Worm (Caenorhabditis elegans) whole organism, midembryonic: ENCODE measurements around the gene K02F3.2.

Experiments used
- T22C8.4 ChIP-seq: fragments of 200-800 bp; sonication (Bioruptor generic); IDR thresholded peaks from 2 replicates; pipeline ENCODE4 v1.3.6; 2022; ENCODE audit warnings: missing genetic modification characterization, missing compliant biosample characterization
- cog-1 ChIP-seq: sonication (generic microtip); optimal IDR thresholded peaks from 2 replicates; lab custom pipeline; 2016; ENCODE audit warnings: missing genetic modification characterization, missing compliant biosample characterization
- flt-1 ChIP-seq: fragments of 200-800 bp; sonication (Bioruptor generic); IDR thresholded peaks from 2 replicates; pipeline ENCODE4 v1.3.6; 2022; ENCODE audit warnings: missing genetic modification characterization, missing compliant biosample characterization
- klf-2 ChIP-seq: fragments of 200-800 bp; sonication (Bioruptor generic); conservative IDR thresholded peaks from 2 replicates; pipeline ENCODE4 v1.3.6; 2022; ENCODE audit warnings: missing genetic modification reagents, missing genetic modification characterization, missing compliant biosample characterization
- med-1 ChIP-seq: sonication (generic microtip); optimal IDR thresholded peaks from 2 replicates; lab custom pipeline; 2017; ENCODE audit warnings: missing genetic modification characterization, mild to moderate bottlenecking, missing compliant biosample characterization, antibody characterized with exemption, missing genetic modification reagents; ENCODE audit not compliant: insufficient read depth
- ref-1 ChIP-seq: fragments of 200-800 bp; sonication (Bioruptor generic); conservative IDR thresholded peaks from 2 replicates; pipeline ENCODE4 v1.3.6; 2022; ENCODE audit warnings: missing genetic modification reagents, missing genetic modification characterization, missing compliant biosample characterization
- tab-1 ChIP-seq: fragments of 200-800 bp; sonication (Bioruptor generic); IDR thresholded peaks from 2 replicates; pipeline ENCODE4 v1.3.6; 2022; ENCODE audit warnings: missing genetic modification characterization, missing compliant biosample characterization
- ztf-23 ChIP-seq: fragments of 200-800 bp; sonication (Bioruptor generic); IDR thresholded peaks from 2 replicates; pipeline ENCODE4 v1.3.6; 2022; ENCODE audit warnings: missing genetic modification reagents, missing genetic modification characterization, missing compliant biosample characterization
- ztf-29 ChIP-seq: fragments of 200-800 bp; sonication (Bioruptor generic); IDR thresholded peaks from 2 replicates; pipeline ENCODE4 v1.3.6; 2022; ENCODE audit warnings: missing genetic modification reagents, missing genetic modification characterization, missing compliant biosample characterization

K02F3.2 gene

DNA sequence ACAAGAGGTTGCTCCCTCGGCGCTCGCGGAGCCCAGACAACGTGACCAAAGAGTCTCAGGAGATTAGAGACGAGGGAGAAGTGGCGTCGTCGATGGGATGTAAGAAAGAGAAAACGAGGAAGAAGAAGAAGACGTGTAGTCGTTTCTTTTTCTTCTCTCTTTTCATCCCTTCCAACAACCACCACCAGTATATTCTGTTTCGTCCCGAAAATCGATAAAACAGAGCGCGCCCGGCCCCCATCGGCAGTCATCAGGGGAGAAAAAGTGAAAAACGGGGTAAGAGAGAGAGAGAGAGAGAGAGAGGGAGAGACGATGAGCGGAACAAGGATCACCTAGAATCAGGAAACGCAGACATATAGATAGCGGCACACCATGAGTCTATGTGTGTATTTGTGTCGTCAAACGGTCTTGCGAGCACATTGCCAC, 42.2 kb downstream of the K02F3.2 start:
- TF ChIP-seq ztf-23 (GFP tag; lab: Robert Waterston, UW) = no peak
- 0 out of 2 replicates have a peak, but pooled peaks have one; percentile 34 for TF ChIP-seq flt-1 (GFP tag; lab: Robert Waterston, UW)
- TF ChIP-seq ref-1 = no peak
- no peak for TF ChIP-seq tab-1 (GFP tag; lab: Robert Waterston, UW)
- TF ChIP-seq med-1 (GFP tag; lab: Kevin White, UChicago) = no peak
- TF ChIP-seq T22C8.4 (GFP tag; lab: Robert Waterston, UW) = peak; percentile 90
- peak; percentile 75 for TF ChIP-seq cog-1 (tag; lab: Kevin White, UChicago)
- TF ChIP-seq klf-2 (GFP tag; lab: Robert Waterston, UW) = no peak

- TF ChIP-seq med-1 (GFP tag; lab: Kevin White, UChicago) (no peak), flt-1 (GFP tag; lab: Robert Waterston, UW) (no peak), cog-1 (tag; lab: Kevin White, UChicago) (no peak), tab-1 (GFP tag; lab: Robert Waterston, UW) (no peak), klf-2 (GFP tag; lab: Robert Waterston, UW) (no peak), ztf-23 (GFP tag; lab: Robert Waterston, UW) (no peak), ref-1 (no peak), ztf-29 (GFP tag; lab: Robert Waterston, UW) (no peak), T22C8.4 (GFP tag; lab: Robert Waterston, UW) (no peak)
Measured at ce11 chrIII:888983-889549, 43.4 kb downstream of the K02F3.2 start.

- TF ChIP-seq cog-1 (tag; lab: Kevin White, UChicago) (no peak), T22C8.4 (GFP tag; lab: Robert Waterston, UW) (no peak), ztf-29 (GFP tag; lab: Robert Waterston, UW) (no peak), klf-2 (GFP tag; lab: Robert Waterston, UW) (no peak)
Measured at ce11 chrIII:891014-891413, 45.4 kb downstream of the K02F3.2 start, which contains the start of gene T24C4.10. Gene T24C4.10 (minus strand): TSS chrIII:891243.

ce11 chrIII:895525-895924, 49.9 kb downstream of the K02F3.2 start, which contains the start of the genes ztf-18 and F23H11.2:
Gene ztf-18 (minus strand): TSS chrIII:895712.
Gene F23H11.2 (plus strand): TSS chrIII:895747.
- no peak for TF ChIP-seq klf-2 (GFP tag; lab: Robert Waterston, UW)
- no peak for TF ChIP-seq ztf-23 (GFP tag; lab: Robert Waterston, UW)
- TF ChIP-seq T22C8.4 (GFP tag; lab: Robert Waterston, UW) = no peak
- no peak for TF ChIP-seq tab-1 (GFP tag; lab: Robert Waterston, UW)
- no peak for TF ChIP-seq cog-1 (tag; lab: Kevin White, UChicago)
- no peak for TF ChIP-seq ref-1
- no peak for TF ChIP-seq flt-1 (GFP tag; lab: Robert Waterston, UW)
- TF ChIP-seq med-1 (GFP tag; lab: Kevin White, UChicago) = no peak
- TF ChIP-seq ztf-29 (GFP tag; lab: Robert Waterston, UW) = no peak

- TF ChIP-seq cog-1 (tag; lab: Kevin White, UChicago) = no peak
- no peak for TF ChIP-seq flt-1 (GFP tag; lab: Robert Waterston, UW)
- no peak for TF ChIP-seq T22C8.4 (GFP tag; lab: Robert Waterston, UW)
- no peak for TF ChIP-seq ztf-29 (GFP tag; lab: Robert Waterston, UW)
- no peak for TF ChIP-seq tab-1 (GFP tag; lab: Robert Waterston, UW)
- no peak for TF ChIP-seq ref-1
- TF ChIP-seq ztf-23 (GFP tag; lab: Robert Waterston, UW) = no peak
- TF ChIP-seq med-1 (GFP tag; lab: Kevin White, UChicago) = no peak
- TF ChIP-seq klf-2 (GFP tag; lab: Robert Waterston, UW) = no peak
Measured at ce11 chrIII:896904-897303, 51.3 kb downstream of the K02F3.2 start.

ce11 chrIII:900134-900533, 54.5 kb downstream of the K02F3.2 start:
- TF ChIP-seq klf-2 (GFP tag; lab: Robert Waterston, UW) = no peak
- TF ChIP-seq T22C8.4 (GFP tag; lab: Robert Waterston, UW) = no peak
- TF ChIP-seq ref-1 = no peak
- TF ChIP-seq ztf-29 (GFP tag; lab: Robert Waterston, UW) = no peak
- no peak for TF ChIP-seq flt-1 (GFP tag; lab: Robert Waterston, UW)
- TF ChIP-seq med-1 (GFP tag; lab: Kevin White, UChicago) = no peak
- no peak for TF ChIP-seq tab-1 (GFP tag; lab: Robert Waterston, UW)
- no peak for TF ChIP-seq cog-1 (tag; lab: Kevin White, UChicago)
- TF ChIP-seq ztf-23 (GFP tag; lab: Robert Waterston, UW) = no peak
